Worm (Caenorhabditis elegans): ENCODE data around the gene D2096.6.

DNA sequence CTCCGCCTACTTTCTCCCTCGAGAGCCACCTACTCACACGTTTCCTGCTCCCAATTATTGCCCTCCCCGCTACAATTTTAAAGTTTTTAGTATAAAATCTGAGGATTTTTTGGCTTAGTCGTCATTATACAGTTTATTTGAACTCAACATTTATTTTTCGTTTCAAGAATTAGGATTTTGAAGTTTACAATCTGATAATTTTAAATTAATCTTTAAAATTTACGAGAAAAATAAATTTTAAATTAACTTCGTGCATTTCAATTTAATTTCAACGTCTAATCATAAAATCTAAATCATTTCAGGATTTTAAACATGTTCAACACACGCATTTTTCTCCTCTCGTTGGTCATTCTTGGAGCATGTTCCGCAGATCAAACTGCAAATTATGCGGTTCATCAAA lies 40.1 kb downstream of the D2096.6 start, which contains the start of gene F35H10.2:
- TF ChIP-seq B0310.2 (tag; optimal IDR thresholded peaks at IDR 0.05) (no peak), tra-4 (tag; optimal IDR thresholded peaks at IDR 0.05) (no peak), ama-1 (optimal IDR thresholded peaks at IDR 0.05) (no peak), sea-1 (GFP tag; conservative IDR thresholded peaks at IDR 0.05) (no peak), ets-7 (tag; optimal IDR thresholded peaks at IDR 0.05) (no peak), hnd-1 (tag; optimal IDR thresholded peaks at IDR 0.05) (no peak)
